Worm (Caenorhabditis elegans) whole organism, L3 larva: ENCODE data around the gene spp-4.

Source experiments
- ama-1 ChIP-seq: fragments of 150-350 bp; optimal IDR thresholded peaks from 2 replicates; lab custom pipeline; 2018
- ceh-82 ChIP-seq: fragments of 150-350 bp; optimal IDR thresholded peaks from 2 replicates; lab custom pipeline; 2014; ENCODE audit warnings: missing biosample characterization, missing genetic modification characterization
- egl-5 ChIP-seq: fragments of 150-350 bp; optimal IDR thresholded peaks from 2 replicates; lab custom pipeline; 2017; ENCODE audit warnings: missing biosample characterization, missing genetic modification reagents, missing genetic modification characterization, inconsistent platforms
- elt-1 ChIP-seq: fragments of 150-350 bp; optimal IDR thresholded peaks from 2 replicates; lab custom pipeline; 2014; ENCODE audit warnings: missing biosample characterization, missing genetic modification characterization
- fkh-2 ChIP-seq: fragments of 150-350 bp; optimal IDR thresholded peaks from 2 replicates; lab custom pipeline; 2014; ENCODE audit warnings: missing biosample characterization, missing genetic modification reagents, missing genetic modification characterization
- hmg-11 ChIP-seq: sonication (generic microtip); optimal IDR thresholded peaks from 2 replicates; lab custom pipeline; 2016; ENCODE audit warnings: missing genetic modification characterization, missing compliant biosample characterization
- lin-15B ChIP-seq: fragments of 150-350 bp; optimal IDR thresholded peaks from 2 replicates; lab custom pipeline; 2014; ENCODE audit warnings: missing biosample characterization, missing genetic modification characterization
- lsy-12 ChIP-seq: sonication (generic microtip); optimal IDR thresholded peaks from 2 replicates; lab custom pipeline; 2016; ENCODE audit warnings: mild to moderate bottlenecking, missing genetic modification characterization, missing compliant biosample characterization
- mdl-1 ChIP-seq: fragments of 150-350 bp; optimal IDR thresholded peaks from 2 replicates; lab custom pipeline; 2014; ENCODE audit warnings: missing biosample characterization, missing genetic modification characterization
- mml-1 ChIP-seq: fragments of 150-350 bp; sonication (generic microtip); optimal IDR thresholded peaks from 3 replicates; lab custom pipeline; 2014; ENCODE audit warnings: missing biosample characterization, missing genetic modification characterization
- nfya-1 ChIP-seq: sonication (generic microtip); optimal IDR thresholded peaks from 2 replicates; lab custom pipeline; 2017; ENCODE audit warnings: missing genetic modification characterization, mild to moderate bottlenecking, missing compliant biosample characterization, antibody characterized with exemption, moderate library complexity; ENCODE audit not compliant: insufficient read depth
- nhr-12 ChIP-seq: fragments of 150-350 bp; optimal IDR thresholded peaks from 2 replicates; lab custom pipeline; 2014; ENCODE audit warnings: missing biosample characterization, missing genetic modification characterization
- nhr-25 ChIP-seq: sonication (generic microtip); optimal IDR thresholded peaks from 2 replicates; lab custom pipeline; 2017; ENCODE audit warnings: missing biosample characterization, missing genetic modification characterization
- nhr-28 ChIP-seq: fragments of 150-350 bp; optimal IDR thresholded peaks from 2 replicates; lab custom pipeline; 2014; ENCODE audit warnings: missing biosample characterization, missing genetic modification characterization
- nhr-67 ChIP-seq: fragments of 150-350 bp; optimal IDR thresholded peaks from 2 replicates; lab custom pipeline; 2014; ENCODE audit warnings: missing biosample characterization, missing genetic modification characterization
- nhr-76 ChIP-seq: fragments of 150-350 bp; sonication (generic microtip); optimal IDR thresholded peaks from 5 replicates; lab custom pipeline; 2014; ENCODE audit warnings: missing biosample characterization, missing genetic modification characterization
- nhr-77 ChIP-seq: fragments of 150-350 bp; optimal IDR thresholded peaks from 2 replicates; lab custom pipeline; 2014; ENCODE audit warnings: missing biosample characterization, missing genetic modification characterization
- pha-4 ChIP-seq: fragments of 150-350 bp; optimal IDR thresholded peaks from 2 replicates; lab custom pipeline; 2014; ENCODE audit warnings: missing biosample characterization, missing genetic modification reagents, missing genetic modification characterization
- pqm-1 ChIP-seq: fragments of 150-350 bp; optimal IDR thresholded peaks from 2 replicates; lab custom pipeline; 2017; ENCODE audit warnings: missing biosample characterization, missing genetic modification characterization, inconsistent platforms
- sea-2 ChIP-seq: fragments of 150-350 bp; sonication (generic microtip); optimal IDR thresholded peaks from 4 replicates; lab custom pipeline; 2014; ENCODE audit warnings: missing biosample characterization, missing genetic modification reagents, missing genetic modification characterization
- skn-1 ChIP-seq: fragments of 150-350 bp; optimal IDR thresholded peaks from 2 replicates; lab custom pipeline; 2014; ENCODE audit warnings: missing biosample characterization, missing genetic modification characterization
- snpc-4 ChIP-seq: fragments of 150-350 bp; optimal IDR thresholded peaks from 2 replicates; lab custom pipeline; 2014; ENCODE audit warnings: missing biosample characterization, missing genetic modification characterization
- tbx-2 ChIP-seq: sonication (generic microtip); optimal IDR thresholded peaks from 2 replicates; lab custom pipeline; 2016; ENCODE audit warnings: mild to moderate bottlenecking, missing genetic modification characterization, missing compliant biosample characterization
- unc-39 ChIP-seq: sonication (generic microtip); optimal IDR thresholded peaks from 4 replicates; lab custom pipeline; 2017; ENCODE audit warnings: missing biosample characterization, missing genetic modification characterization
- unc-62 ChIP-seq: fragments of 150-350 bp; sonication (generic microtip); optimal IDR thresholded peaks from 4 replicates; lab custom pipeline; 2014; ENCODE audit warnings: missing biosample characterization, missing genetic modification reagents, missing genetic modification characterization
- ztf-11 ChIP-seq: fragments of 150-350 bp; optimal IDR thresholded peaks from 2 replicates; lab custom pipeline; 2014; ENCODE audit warnings: missing biosample characterization, missing genetic modification characterization
- ztf-4 ChIP-seq: fragments of 150-350 bp; optimal IDR thresholded peaks from 2 replicates; lab custom pipeline; 2014; ENCODE audit warnings: missing biosample characterization, missing genetic modification characterization

spp-4 gene

ce11 chrX:7279671-7280389 lies 38.7 kb downstream of the spp-4 start, which contains the start of gene unc-10:
Gene unc-10, minus strand, starts transcription at chrX:7280322.
- TF ChIP-seq lin-15B (tag; lab: Kevin White, UChicago), result no peak
- no peak for TF ChIP-seq pha-4 (tag; lab: Kevin White, UChicago)
- TF ChIP-seq nhr-25 (tag; lab: Kevin White, UChicago), result no peak
- TF ChIP-seq mml-1, result no peak
- TF ChIP-seq unc-62 (GFP tag; lab: Kevin White, UChicago), result no peak
- TF ChIP-seq egl-5 (tag; lab: Kevin White, UChicago), result no peak
- TF ChIP-seq elt-1 (tag; lab: Kevin White, UChicago), result no peak
- no peak for TF ChIP-seq nfya-1 (tag; lab: Kevin White, UChicago)
- TF ChIP-seq tbx-2, result no peak
- TF ChIP-seq skn-1 (tag; lab: Kevin White, UChicago), result no peak
- TF ChIP-seq nhr-67 (tag; lab: Kevin White, UChicago), result no peak
- TF ChIP-seq unc-39 (tag; lab: Kevin White, UChicago), result no peak
- TF ChIP-seq lsy-12 (tag; lab: Kevin White, UChicago), result no peak
- TF ChIP-seq nhr-76, result no peak
- no peak for TF ChIP-seq fkh-2 (tag; lab: Kevin White, UChicago)
- TF ChIP-seq nhr-12 (tag; lab: Kevin White, UChicago), result no peak
- TF ChIP-seq pqm-1 (tag; lab: Kevin White, UChicago), result no peak
- TF ChIP-seq ceh-82 (tag; lab: Kevin White, UChicago), result no peak
- TF ChIP-seq ama-1 (lab: Kevin White, UChicago), result no peak

ce11 chrX:7278095-7278494 lies 40.5 kb downstream of the spp-4 start:
- TF ChIP-seq sea-2 (GFP tag; lab: Kevin White, UChicago) (no peak), snpc-4 (tag; lab: Kevin White, UChicago) (no peak), unc-39 (tag; lab: Kevin White, UChicago) (no peak), skn-1 (tag; lab: Kevin White, UChicago) (no peak), ztf-4 (no peak), nhr-28 (tag; lab: Kevin White, UChicago) (no peak), nfya-1 (tag; lab: Kevin White, UChicago) (no peak), nhr-77 (tag; lab: Kevin White, UChicago) (no peak), lsy-12 (tag; lab: Kevin White, UChicago) (no peak), mdl-1 (no peak), ztf-11 (tag; lab: Kevin White, UChicago) (no peak), egl-5 (tag; lab: Kevin White, UChicago) (no peak), mml-1 (no peak)
- TF ChIP-seq, all 47 proteins: peak for 0

- TF ChIP-seq ceh-82 (tag; lab: Kevin White, UChicago), result no peak
These were observed 46.6 kb downstream of the spp-4 start, which contains the start of gene F46H5.11 for ce11 chrX:7271968-7272367. Gene F46H5.11, minus strand, starts transcription at chrX:7272068.

- no peak for TF ChIP-seq nhr-77 (tag; lab: Kevin White, UChicago)
- TF ChIP-seq hmg-11 (tag; lab: Kevin White, UChicago), result no peak
- no peak for TF ChIP-seq ceh-82 (tag; lab: Kevin White, UChicago)
These were observed 49.2 kb downstream of the spp-4 start, which contains the start of gene grd-7 for ce11 chrX:7269379-7269778. Gene grd-7, minus strand, starts transcription at chrX:7269479.

- TF ChIP-seq nhr-12 (tag; lab: Kevin White, UChicago), result no peak
- TF ChIP-seq lin-15B (tag; lab: Kevin White, UChicago), result no peak
- TF ChIP-seq skn-1 (tag; lab: Kevin White, UChicago), result no peak
- no peak for TF ChIP-seq ztf-11 (tag; lab: Kevin White, UChicago)
- TF ChIP-seq, all 47 proteins: peak for 0
These were observed 49.6 kb downstream of the spp-4 start for ce11 chrX:7268965-7269364.
